Worm (Caenorhabditis elegans) whole organism, late embryonic: ENCODE measurements around the gene Y45F3A.1.

Experiments used
- ceh-19 ChIP-seq: fragments of 200-800 bp; sonication (Bioruptor generic); optimal IDR thresholded peaks from 2 replicates; lab custom pipeline; 2018; ENCODE audit warnings: mild to moderate bottlenecking, missing genetic modification characterization, missing compliant biosample characterization
- dve-1 ChIP-seq: sonication (generic microtip); optimal IDR thresholded peaks from 2 replicates; lab custom pipeline; 2017; ENCODE audit warnings: antibody characterized with exemption, mild to moderate bottlenecking, missing genetic modification characterization, missing compliant biosample characterization
- sox-2 ChIP-seq: fragments of 200-800 bp; sonication (Bioruptor generic); IDR thresholded peaks from 2 replicates; pipeline ENCODE4 v1.3.6; 2022; ENCODE audit warnings: missing genetic modification reagents, missing genetic modification characterization, missing compliant biosample characterization

DNA sequence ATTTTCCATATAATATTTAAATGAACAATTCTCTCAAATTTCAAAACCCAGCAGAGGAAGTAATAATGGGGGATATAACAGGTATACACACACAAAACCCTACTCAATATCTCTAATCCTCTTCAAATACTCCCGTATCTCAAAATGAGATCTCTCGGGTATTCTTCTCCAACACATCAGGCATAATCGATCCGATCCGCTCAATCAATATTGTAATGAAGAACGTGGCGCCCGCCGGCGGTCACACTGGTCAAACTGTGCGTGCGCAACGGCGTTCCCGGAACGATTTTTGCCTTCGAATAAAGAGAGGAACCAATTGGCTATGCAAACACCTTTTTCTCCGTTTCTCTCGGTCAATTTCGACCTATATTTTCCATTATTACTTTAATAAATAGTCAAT lies 827 bp upstream of the Y45F3A.1 start:
- TF ChIP-seq ceh-19 (GFP tag; lab: Kevin White, UChicago) (no peak), sox-2 (no peak), dve-1 (tag; lab: Kevin White, UChicago) (no peak)
